Worm (Caenorhabditis elegans) whole organism, young adult: ENCODE measurements around the gene C47A4.5.

Source experiments
- B0035.1 ChIP-seq: sonication (generic microtip); optimal IDR thresholded peaks from 2 replicates; lab custom pipeline; 2016; ENCODE audit warnings: missing genetic modification characterization, mild to moderate bottlenecking, missing compliant biosample characterization, missing genotype, missing genetic modification reagents
- B0336.3 ChIP-seq: fragments of 200-800 bp; sonication (Bioruptor generic); IDR thresholded peaks from 2 replicates; pipeline ENCODE4 v1.3.6; 2022; ENCODE audit warnings: missing genetic modification characterization, missing compliant biosample characterization
- C17E4.6 ChIP-seq: fragments of 200-800 bp; sonication (Bioruptor generic); IDR thresholded peaks from 2 replicates; pipeline ENCODE4 v1.3.6; 2022; ENCODE audit warnings: missing genetic modification reagents, missing genetic modification characterization, missing compliant biosample characterization
- D2030.7 ChIP-seq: fragments of 200-800 bp; sonication (Bioruptor generic); IDR thresholded peaks from 2 replicates; pipeline ENCODE4 v1.3.6; 2022; ENCODE audit warnings: missing genetic modification reagents, missing genetic modification characterization, missing compliant biosample characterization
- F39B2.1 ChIP-seq: fragments of 200-800 bp; sonication (Bioruptor generic); IDR thresholded peaks from 2 replicates; pipeline ENCODE4 v1.3.6; 2022; ENCODE audit warnings: missing genetic modification reagents, missing genetic modification characterization, missing compliant biosample characterization
- F49E8.2 ChIP-seq: sonication (generic microtip); optimal IDR thresholded peaks from 3 replicates; lab custom pipeline; 2017; ENCODE audit warnings: missing genetic modification characterization, mild to moderate bottlenecking, missing compliant biosample characterization, antibody characterized with exemption, moderate library complexity; ENCODE audit not compliant: insufficient read depth
- F52B5.7 ChIP-seq: sonication (generic microtip); optimal IDR thresholded peaks from 2 replicates; lab custom pipeline; 2016; ENCODE audit warnings: mild to moderate bottlenecking, missing genetic modification characterization, missing compliant biosample characterization
- F57A8.1 ChIP-seq: fragments of 200-800 bp; sonication (Bioruptor generic); optimal IDR thresholded peaks from 2 replicates; lab custom pipeline; 2018; ENCODE audit warnings: mild to moderate bottlenecking, missing genetic modification characterization, moderate library complexity, missing compliant biosample characterization
- K12H6.12 ChIP-seq: fragments of 200-800 bp; sonication (Bioruptor generic); optimal IDR thresholded peaks from 2 replicates; lab custom pipeline; 2018; ENCODE audit warnings: mild to moderate bottlenecking, missing genetic modification characterization, missing compliant biosample characterization
- Y79H2A.3 ChIP-seq: fragments of 200-800 bp; sonication (Bioruptor generic); conservative IDR thresholded peaks from 2 replicates; pipeline ENCODE4 v1.3.6; 2022; ENCODE audit warnings: missing genetic modification reagents, missing genetic modification characterization, missing compliant biosample characterization
- Y95B8A.8 ChIP-seq: fragments of 200-800 bp; sonication (Bioruptor generic); IDR thresholded peaks from 2 replicates; pipeline ENCODE4 v1.3.6; 2022; ENCODE audit warnings: missing genetic modification reagents, missing genetic modification characterization, missing compliant biosample characterization
- akir-1 ChIP-seq: fragments of 200-800 bp; sonication (Bioruptor generic); optimal IDR thresholded peaks from 2 replicates; lab custom pipeline; 2018; ENCODE audit warnings: mild to moderate bottlenecking, missing genetic modification characterization, moderate library complexity, missing compliant biosample characterization
- aptf-2 ChIP-seq: fragments of 200-800 bp; sonication (Bioruptor generic); conservative IDR thresholded peaks from 2 replicates; pipeline ENCODE4 v1.3.6; 2022; ENCODE audit warnings: missing genetic modification reagents, missing genetic modification characterization, missing compliant biosample characterization
- aptf-3 ChIP-seq: fragments of 200-800 bp; sonication (Bioruptor generic); IDR thresholded peaks from 2 replicates; pipeline ENCODE4 v1.3.6; 2022; ENCODE audit warnings: missing genetic modification characterization, missing compliant biosample characterization
- atf-7 ChIP-seq: sonication (generic microtip); optimal IDR thresholded peaks from 2 replicates; lab custom pipeline; 2017; ENCODE audit warnings: mild to moderate bottlenecking, missing genetic modification characterization, missing compliant biosample characterization
- attf-3 ChIP-seq: fragments of 200-800 bp; sonication (Bioruptor generic); conservative IDR thresholded peaks from 2 replicates; pipeline ENCODE4 v1.3.6; 2022; ENCODE audit warnings: missing genetic modification reagents, missing genetic modification characterization, missing compliant biosample characterization
- attf-5 ChIP-seq: fragments of 200-800 bp; sonication (Bioruptor generic); optimal IDR thresholded peaks from 2 replicates; lab custom pipeline; 2018; ENCODE audit warnings: mild to moderate bottlenecking, missing genetic modification characterization, missing compliant biosample characterization
- attf-6 ChIP-seq: fragments of 200-800 bp; sonication (Bioruptor generic); IDR thresholded peaks from 2 replicates; pipeline ENCODE4 v1.3.6; 2022; ENCODE audit warnings: missing genetic modification reagents, missing genetic modification characterization, missing compliant biosample characterization
- ceh-58 ChIP-seq: fragments of 200-800 bp; sonication (Bioruptor generic); IDR thresholded peaks from 2 replicates; pipeline ENCODE4 v1.3.6; 2022; ENCODE audit warnings: missing genetic modification characterization, missing compliant biosample characterization
- dpff-1 ChIP-seq: sonication (generic microtip); optimal IDR thresholded peaks from 2 replicates; lab custom pipeline; 2017; ENCODE audit warnings: mild to moderate bottlenecking, missing genetic modification characterization, missing compliant biosample characterization
- egrh-3 ChIP-seq: fragments of 200-800 bp; sonication (Bioruptor generic); IDR thresholded peaks from 2 replicates; pipeline ENCODE4 v1.3.6; 2022; ENCODE audit warnings: missing genetic modification reagents, missing genetic modification characterization, missing compliant biosample characterization
- hmg-1.2 ChIP-seq: fragments of 200-800 bp; sonication (Bioruptor generic); IDR thresholded peaks from 2 replicates; pipeline ENCODE4 v1.3.6; 2022; ENCODE audit warnings: missing genetic modification reagents, missing genetic modification characterization, missing compliant biosample characterization
- lin-35 ChIP-seq, 3 experiments: fragments of 150-350 bp in 2 of 3; sonication (generic microtip) in 1 of 3; optimal IDR thresholded peaks; 2 replicates each; lab custom pipeline; 2014 to 2018; ENCODE audit warnings: missing biosample characterization in 3 of 3, missing genetic modification characterization in 3 of 3, missing genetic modification reagents in 3 of 3
- lir-1 ChIP-seq: fragments of 200-800 bp; sonication (Bioruptor generic); conservative IDR thresholded peaks from 2 replicates; pipeline ENCODE4 v1.3.6; 2022; ENCODE audit warnings: missing genetic modification reagents, missing genetic modification characterization, missing compliant biosample characterization
- madf-6 ChIP-seq: fragments of 200-800 bp; sonication (Bioruptor generic); IDR thresholded peaks from 2 replicates; pipeline ENCODE4 v1.3.6; 2022; ENCODE audit warnings: missing genetic modification reagents, missing genetic modification characterization, missing compliant biosample characterization
- madf-8 ChIP-seq: fragments of 200-800 bp; sonication (Bioruptor generic); conservative IDR thresholded peaks from 2 replicates; pipeline ENCODE4 v1.3.6; 2022; ENCODE audit warnings: missing genetic modification reagents, missing genetic modification characterization, missing compliant biosample characterization
- mes-4 ChIP-seq: sonication (generic microtip); optimal IDR thresholded peaks from 2 replicates; lab custom pipeline; 2016; ENCODE audit warnings: missing genotype, missing genetic modification characterization, missing compliant biosample characterization
- nfya-1 ChIP-seq: sonication (generic microtip); optimal IDR thresholded peaks from 2 replicates; lab custom pipeline; 2017; ENCODE audit warnings: antibody characterized with exemption, missing compliant biosample characterization, missing genetic modification characterization, borderline replicate concordance; ENCODE audit not compliant: insufficient read depth
- nhr-80 ChIP-seq: sonication (generic microtip); optimal IDR thresholded peaks from 2 replicates; lab custom pipeline; 2016; ENCODE audit warnings: missing genetic modification characterization, missing compliant biosample characterization
- pha-4 ChIP-seq: fragments of 150-350 bp; sonication (generic microtip); optimal IDR thresholded peaks from 2 replicates; lab custom pipeline; 2014; ENCODE audit warnings: missing biosample characterization, missing genetic modification reagents, missing genetic modification characterization
- sdz-38 ChIP-seq: sonication (generic microtip); optimal IDR thresholded peaks from 2 replicates; lab custom pipeline; 2016; ENCODE audit warnings: missing genotype, missing genetic modification characterization, missing compliant biosample characterization
- sea-2 ChIP-seq: fragments of 200-800 bp; sonication (Bioruptor generic); IDR thresholded peaks from 2 replicates; pipeline ENCODE4 v1.3.6; 2022; ENCODE audit warnings: missing genetic modification characterization, missing compliant biosample characterization
- snpc-1.1 ChIP-seq: sonication (generic microtip); optimal IDR thresholded peaks from 2 replicates; lab custom pipeline; 2017; ENCODE audit warnings: missing genetic modification characterization, mild to moderate bottlenecking, missing compliant biosample characterization, antibody characterized with exemption, moderate library complexity, missing genotype, missing genetic modification reagents; ENCODE audit not compliant: insufficient read depth
- snpc-1.3 ChIP-seq: sonication (generic microtip); optimal IDR thresholded peaks from 2 replicates; lab custom pipeline; 2017; ENCODE audit warnings: missing genetic modification characterization, mild to moderate bottlenecking, missing compliant biosample characterization, antibody characterized with exemption, moderate library complexity, missing genotype, missing genetic modification reagents; ENCODE audit not compliant: insufficient read depth
- snpc-3.4 ChIP-seq: sonication (generic microtip); optimal IDR thresholded peaks from 2 replicates; lab custom pipeline; 2017; ENCODE audit warnings: missing genetic modification characterization, mild to moderate bottlenecking, missing compliant biosample characterization, antibody characterized with exemption, moderate library complexity, missing genotype, missing genetic modification reagents
- snpc-4 ChIP-seq, 5 experiments: fragments of 150-350 bp in 1 of 5; sonication (generic microtip) in 4 of 5; optimal IDR thresholded peaks; 2 replicates each; lab custom pipeline; 2014 to 2018; ENCODE audit warnings: missing genetic modification characterization in 5 of 5, missing biosample characterization in 3 of 5, antibody characterized with exemption in 2 of 5, mild to moderate bottlenecking in 2 of 5, missing compliant biosample characterization in 2 of 5, missing genotype in 2 of 5, moderate library complexity in 2 of 5, missing genetic modification reagents in 1 of 5
- tbp1 ChIP-seq: fragments of 200-800 bp; sonication (Bioruptor generic); optimal IDR thresholded peaks from 2 replicates; lab custom pipeline; 2018; ENCODE audit warnings: mild to moderate bottlenecking, missing genetic modification characterization, missing compliant biosample characterization
- xnd-1 ChIP-seq: sonication (generic microtip); optimal IDR thresholded peaks from 2 replicates; lab custom pipeline; 2016; ENCODE audit warnings: missing genotype, missing genetic modification reagents, missing genetic modification characterization, missing compliant biosample characterization
- ztf-22 ChIP-seq: fragments of 200-800 bp; sonication (Bioruptor generic); optimal IDR thresholded peaks from 2 replicates; lab custom pipeline; 2018; ENCODE audit warnings: mild to moderate bottlenecking, missing genetic modification characterization, moderate library complexity, missing compliant biosample characterization

C47A4.5 gene

DNA sequence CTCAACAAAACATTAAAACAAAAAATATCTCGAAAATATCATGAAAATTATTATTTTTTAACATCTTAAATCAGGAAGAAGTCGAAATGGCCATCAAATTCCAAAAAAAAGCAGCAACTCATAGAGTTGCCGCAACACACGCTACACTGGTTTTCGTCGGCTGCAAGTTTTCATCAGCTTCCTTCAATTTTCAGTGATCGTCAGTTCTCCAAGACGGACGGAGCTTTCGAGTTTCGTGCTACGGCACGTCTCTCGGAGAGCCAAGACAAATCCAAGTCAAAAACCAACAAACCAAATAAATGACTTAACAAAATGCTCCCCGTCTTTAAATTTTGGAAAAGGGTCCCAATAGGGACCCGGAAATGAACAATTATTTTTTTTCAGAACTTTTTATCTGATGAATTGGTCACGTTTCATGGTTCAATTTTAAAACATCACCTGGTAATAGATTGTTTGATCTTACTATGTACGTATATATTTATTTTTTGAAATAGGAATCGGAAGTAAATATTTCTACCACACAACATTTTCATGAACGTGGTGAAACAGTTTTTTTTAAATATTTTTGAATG is 36.4 kb upstream of the C47A4.5 start:
- TF ChIP-seq snpc-1.1 (tag; lab: Kevin White, UChicago) (peak; percentile 64), attf-6 (peak; percentile 97), B0336.3 (GFP tag; lab: Robert Waterston, UW) (no peak), ceh-58 (GFP tag; lab: Robert Waterston, UW) (no peak), mes-4 (no peak), attf-5 (GFP tag; lab: Kevin White, UChicago) (no peak), Y79H2A.3 (GFP tag; lab: Robert Waterston, UW) (no peak), tbp1 (GFP tag; lab: Kevin White, UChicago) (peak; percentile 68), nhr-80 (no peak), sdz-38 (no peak), atf-7 (tag; lab: Kevin White, UChicago) (no peak), madf-6 (GFP tag; lab: Robert Waterston, UW) (peak; percentile 57), snpc-3.4 (tag; lab: Kevin White, UChicago) (peak; percentile 11), hmg-1.2 (GFP tag; lab: Robert Waterston, UW) (peak; percentile 60), F49E8.2 (tag; lab: Kevin White, UChicago) (peak; percentile 46), snpc-4 (GFP tag; optimal IDR thresholded peaks at IDR 0.05; lab: Kevin White, UChicago) (peak; percentile 82), snpc-4 (tag; optimal IDR thresholded peaks at IDR 0.05; lab: Kevin White, UChicago) (peak; percentile 83 to 96 (median 95)), D2030.7 (GFP tag; lab: Robert Waterston, UW) (peak; percentile 18; the same call in 1 of the 2 replicates), dpff-1 (tag; lab: Kevin White, UChicago) (no peak)

DNA sequence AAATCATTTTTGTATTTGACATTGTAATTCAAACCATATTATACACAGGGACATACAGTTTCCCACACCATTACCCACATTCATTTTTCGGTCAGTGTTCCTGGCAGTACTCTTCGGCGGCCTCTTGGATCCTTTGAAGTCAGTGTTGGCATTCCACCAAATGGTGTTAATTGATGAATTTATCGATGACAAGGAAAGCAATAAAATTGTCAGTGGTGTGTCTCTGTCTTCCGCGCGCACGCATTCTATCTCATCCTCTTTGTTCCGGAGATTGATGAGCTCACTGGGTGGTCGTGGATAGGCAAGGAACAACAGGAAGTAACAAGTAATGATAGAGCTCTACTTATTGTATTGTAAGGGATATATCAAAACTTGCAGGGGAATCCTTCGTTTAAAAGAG is 35.1 kb upstream of the C47A4.5 start:
- TF ChIP-seq lir-1 (GFP tag; lab: Robert Waterston, UW) = no peak
- TF ChIP-seq sea-2 (GFP tag; lab: Robert Waterston, UW) = no peak
- TF ChIP-seq lin-35 (GFP tag; optimal IDR thresholded peaks at IDR 0.05; lab: Kevin White, UChicago) = no peak
- TF ChIP-seq nfya-1 (tag; lab: Kevin White, UChicago) = no peak
- no peak for TF ChIP-seq C17E4.6 (GFP tag; lab: Robert Waterston, UW)
- no peak for TF ChIP-seq F39B2.1 (GFP tag; lab: Robert Waterston, UW)
- TF ChIP-seq xnd-1 (tag; lab: Kevin White, UChicago) = no peak
- no peak for TF ChIP-seq K12H6.12 (tag; lab: Kevin White, UChicago)
- no peak for TF ChIP-seq B0035.1 (tag; lab: Kevin White, UChicago)
- no peak for TF ChIP-seq F52B5.7 (tag; lab: Kevin White, UChicago)
- no peak for TF ChIP-seq aptf-2 (GFP tag; lab: Robert Waterston, UW)
- no peak for TF ChIP-seq pha-4 (tag; lab: Kevin White, UChicago)
- no peak for TF ChIP-seq F57A8.1
- no peak for TF ChIP-seq madf-8 (GFP tag; lab: Robert Waterston, UW)
- TF ChIP-seq akir-1 = no peak
- no peak for TF ChIP-seq ztf-22

DNA sequence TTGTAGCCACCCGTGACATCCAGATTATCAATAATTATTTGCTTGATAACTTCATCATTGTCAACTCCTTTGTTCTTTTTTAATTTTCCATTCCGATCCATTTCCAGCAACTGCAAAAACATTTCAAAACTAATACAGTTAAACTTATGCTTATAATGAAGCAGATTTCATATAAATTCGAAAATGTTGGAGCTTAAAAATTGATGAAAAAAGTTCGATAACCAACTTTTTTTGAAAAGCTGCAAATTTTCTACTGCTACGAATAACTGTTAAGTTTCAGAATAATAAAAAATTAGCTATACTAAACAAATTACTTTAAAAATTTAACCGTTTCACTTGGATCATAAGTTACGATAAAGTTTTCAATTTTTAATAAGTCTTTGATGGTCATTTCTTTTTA is 29.2 kb upstream of the C47A4.5 start, which contains the start of gene C47A4.1:
C47A4.1 (minus strand) TSS at position 101 of the 400 bp plus-strand sequence.
- TF ChIP-seq aptf-3 (GFP tag; lab: Robert Waterston, UW) = no peak
- TF ChIP-seq nhr-80 = no peak
- no peak for TF ChIP-seq Y95B8A.8 (GFP tag; lab: Robert Waterston, UW)
- no peak for TF ChIP-seq snpc-1.3
- TF ChIP-seq attf-3 (GFP tag; lab: Robert Waterston, UW) = no peak
- no peak for TF ChIP-seq egrh-3 (GFP tag; lab: Robert Waterston, UW)
